Worm (Caenorhabditis elegans) whole organism, early embryonic: ENCODE measurements around the gene amph-1.
"Not testable (repeated sequence)": the region's sequence is repeated elsewhere in the genome, so short reads cannot be mapped to it uniquely, and the experiment has no call there.

Source experiments
- F13C5.2 ChIP-seq: sonication (generic microtip); optimal IDR thresholded peaks from 2 replicates; lab custom pipeline; 2017; ENCODE audit warnings: mild to moderate bottlenecking, missing genetic modification characterization, inconsistent platforms, missing compliant biosample characterization
- aly-1 ChIP-seq: sonication (generic microtip); optimal IDR thresholded peaks from 2 replicates; lab custom pipeline; 2016; ENCODE audit warnings: missing genetic modification characterization, missing compliant biosample characterization
- ama-1 ChIP-seq: fragments of 150-350 bp; optimal IDR thresholded peaks from 2 replicates; lab custom pipeline; 2014
- pes-1 ChIP-seq: fragments of 200-800 bp; sonication (Bioruptor generic); IDR thresholded peaks from 2 replicates; pipeline ENCODE4 v1.3.6; 2022; ENCODE audit warnings: missing genetic modification reagents, missing genetic modification characterization, missing compliant biosample characterization
- sea-1 ChIP-seq: fragments of 200-800 bp; sonication (Bioruptor generic); conservative IDR thresholded peaks from 2 replicates; pipeline ENCODE4 v1.3.6; 2022; ENCODE audit warnings: missing genetic modification characterization, missing compliant biosample characterization
- tbx-37 ChIP-seq: fragments of 200-800 bp; sonication (Bioruptor generic); conservative IDR thresholded peaks from 2 replicates; pipeline ENCODE4 v1.3.6; 2022; ENCODE audit warnings: missing genetic modification reagents, missing genetic modification characterization, missing compliant biosample characterization

amph-1 gene

DNA sequence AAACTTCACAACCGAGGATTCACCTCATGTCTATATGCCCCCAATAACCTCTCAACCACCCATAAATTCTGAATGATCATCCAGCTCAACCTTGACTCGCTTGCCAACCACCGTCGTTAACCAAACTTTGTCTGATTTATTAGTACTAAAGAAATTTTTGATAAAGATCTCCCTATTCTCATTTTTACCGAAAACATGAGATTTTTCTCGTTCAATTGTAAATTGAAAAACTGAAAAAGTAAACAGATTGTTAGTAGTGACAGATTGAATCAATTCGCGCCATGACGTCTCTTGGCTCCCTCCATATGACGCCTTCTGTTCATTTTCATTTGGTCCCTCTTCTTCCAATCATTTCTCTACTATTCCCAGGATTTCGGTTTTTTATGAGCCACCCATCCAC is 39.7 kb downstream of the amph-1 start:
- TF ChIP-seq aly-1 (tag; lab: Kevin White, UChicago) (no peak), ama-1 (lab: Kevin White, UChicago) (no peak)

DNA sequence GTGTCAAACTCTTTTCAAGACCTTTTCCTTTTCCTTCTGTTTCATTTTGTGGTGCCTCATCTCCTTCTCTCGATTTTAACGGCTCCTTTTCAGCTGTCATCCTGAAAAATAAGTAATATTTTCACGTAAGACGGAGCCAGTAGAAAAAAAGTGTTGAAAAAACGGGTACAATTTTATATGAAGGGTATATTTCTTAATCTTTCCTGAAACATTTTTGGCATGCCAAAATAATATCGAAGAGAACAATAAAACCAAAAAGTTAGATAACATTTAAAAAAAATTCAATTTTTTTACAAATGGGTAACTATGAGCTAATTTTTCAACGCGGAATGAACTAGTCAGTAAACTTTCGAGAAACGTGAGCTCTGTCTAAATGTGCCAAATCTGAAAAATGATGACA is 46.1 kb downstream of the amph-1 start, which contains the start of gene aat-1:
Gene aat-1, minus strand, starts transcription at position 101 of the 400 bp plus-strand sequence.
- no peak for TF ChIP-seq ama-1 (lab: Kevin White, UChicago)
- TF ChIP-seq pes-1 (GFP tag; lab: Robert Waterston, UW), result no peak

DNA sequence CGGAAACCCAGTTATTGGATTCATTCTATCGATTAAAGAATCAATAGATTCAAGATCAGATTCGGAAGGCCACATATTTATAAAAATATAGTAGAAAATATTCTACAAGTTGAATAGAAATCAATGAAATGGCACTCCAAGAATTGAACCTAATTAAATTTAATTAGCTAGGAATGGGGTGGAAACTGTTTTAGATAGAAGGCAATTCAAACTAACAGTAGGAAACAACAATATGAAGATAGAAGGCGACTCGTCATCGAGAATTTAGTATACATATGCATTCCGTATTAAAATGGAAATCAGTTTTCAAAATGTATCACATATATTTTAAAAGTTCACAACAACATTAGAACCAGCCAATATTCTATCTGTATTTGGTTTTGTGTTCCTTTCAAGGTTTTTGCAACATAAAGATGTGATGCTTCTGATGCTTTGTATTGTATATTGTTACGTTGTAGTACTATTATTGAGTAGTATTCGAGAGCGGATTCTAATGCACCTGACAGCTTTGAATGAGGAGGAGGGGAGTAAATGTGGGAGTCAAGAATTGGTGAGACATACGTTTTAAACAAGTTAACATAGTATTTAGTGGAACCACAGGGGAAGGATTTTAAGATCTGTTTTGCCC is 51.8 kb downstream of the amph-1 start, which contains the start of the genes F27C8.3 and F27C8.2:
Gene F27C8.3, minus strand, starts transcription at position 101 of the 628 bp plus-strand sequence.
Gene F27C8.2, plus strand, starts transcription at position 578 of the 628 bp plus-strand sequence.
- TF ChIP-seq F13C5.2; sea-1 (GFP tag; lab: Robert Waterston, UW); tbx-37 (GFP tag; lab: Robert Waterston, UW): not testable (repeated sequence)
